Worm (Caenorhabditis elegans): ENCODE results near the gene pax-3.

Gene pax-3

ce11 chrII:10131760-10132159, 14.6 kb upstream of the pax-3 start, which contains the start of gene F27E5.5:
Gene F27E5.5, minus strand, starts transcription at chrII:10131860.
- TF ChIP-seq lir-3 (tag; optimal IDR thresholded peaks at IDR 0.05) (no peak), D1046.2 (GFP tag; IDR thresholded peaks at IDR 0.05) (no peak), vab-7 (GFP tag; IDR thresholded peaks at IDR 0.05) (no peak), unc-130 (GFP tag; optimal IDR thresholded peaks at IDR 0.05) (no peak), Y75B8A.6 (GFP tag; IDR thresholded peaks at IDR 0.05) (no peak), daf-12 (tag; optimal IDR thresholded peaks at IDR 0.05) (no peak)

- TF ChIP-seq lin-39 (tag; optimal IDR thresholded peaks at IDR 0.05) = no peak
- TF ChIP-seq Y5F2A.4 (GFP tag; optimal IDR thresholded peaks at IDR 0.05) = no peak
- TF ChIP-seq aha-1 (tag) = peak; percentile 76
- TF ChIP-seq nhr-76 (tag; optimal IDR thresholded peaks at IDR 0.05) = no peak
- TF ChIP-seq nhr-111 (GFP tag; optimal IDR thresholded peaks at IDR 0.05) = no peak
- peak; percentile 26 for TF ChIP-seq nhr-11 (tag; optimal IDR thresholded peaks at IDR 0.05)
Observed at ce11 chrII:10132818-10133217, 13.6 kb upstream of the pax-3 start.

ce11 chrII:10134285-10134995, 11.9 kb upstream of the pax-3 start, which contains the start of gene F27E5.9:
Gene F27E5.9, plus strand, starts transcription at chrII:10134945.
- TF ChIP-seq nhr-41 (GFP tag; IDR thresholded peaks at IDR 0.05) (peak; percentile 56; the same call in 1 of the 2 replicates), nhr-237 (tag; optimal IDR thresholded peaks at IDR 0.05) (no peak), nhr-77 (tag; optimal IDR thresholded peaks at IDR 0.05) (peak; percentile 52), ZK337.2 (GFP tag; IDR thresholded peaks at IDR 0.05) (no peak), nhr-28 (tag; optimal IDR thresholded peaks at IDR 0.05) (peak; percentile 85), daf-16 (GFP tag; optimal IDR thresholded peaks at IDR 0.05) (no peak), daf-16 (tag; optimal IDR thresholded peaks at IDR 0.05) (peak; percentile 85), ztf-7 (tag; optimal IDR thresholded peaks at IDR 0.05) (peak; percentile 30), pqm-1 (tag; optimal IDR thresholded peaks at IDR 0.05) (peak; percentile 99), daf-8 (GFP tag; IDR thresholded peaks at IDR 0.05) (no peak)

ce11 chrII:10136771-10137170, 9.6 kb upstream of the pax-3 start:
- TF ChIP-seq nhr-10 (tag; optimal IDR thresholded peaks at IDR 0.05) = no peak
- peak; percentile 73 for TF ChIP-seq aha-1 (tag)
- TF ChIP-seq dmd-8 (GFP tag; IDR thresholded peaks at IDR 0.05) = no peak
- TF ChIP-seq nhr-102 (tag; optimal IDR thresholded peaks at IDR 0.05) = no peak
- peak in 1 of 2 experiments; percentile 76 for TF ChIP-seq unc-62 (GFP tag; optimal IDR thresholded peaks at IDR 0.05 in 1 of 2)
- TF ChIP-seq unc-62 (tag; optimal IDR thresholded peaks at IDR 0.05) = no peak

- TF ChIP-seq ceh-82 (tag; optimal IDR thresholded peaks at IDR 0.05) (no peak), ceh-44 (GFP tag; IDR thresholded peaks at IDR 0.05) (no peak), mep-1 (tag; optimal IDR thresholded peaks at IDR 0.05) (no peak)
Observed at ce11 chrII:10137358-10137757, 9.0 kb upstream of the pax-3 start, which contains the start of gene phg-1. Gene phg-1, plus strand, starts transcription at chrII:10137658.

- TF ChIP-seq php-3 (GFP tag; IDR thresholded peaks at IDR 0.05) (0 out of 2 replicates have a peak, but pooled peaks have one; percentile 24), mxl-3 (GFP tag; optimal IDR thresholded peaks at IDR 0.05) (peak; percentile 66), R02D3.7 (tag; optimal IDR thresholded peaks at IDR 0.05) (no peak), dmd-6 (GFP tag; IDR thresholded peaks at IDR 0.05) (peak; percentile 63), nhr-28 (tag; optimal IDR thresholded peaks at IDR 0.05) (peak; percentile 41), hlh-11 (tag; optimal IDR thresholded peaks at IDR 0.05) (peak; percentile 8), pqm-1 (tag; optimal IDR thresholded peaks at IDR 0.05) (peak; percentile 77), aly-2 (tag; optimal IDR thresholded peaks at IDR 0.05) (no peak)
Observed at ce11 chrII:10139177-10139640, 7.2 kb upstream of the pax-3 start, which contains the start of gene asah-2. Gene asah-2, plus strand, starts transcription at chrII:10139590.

Measured in whole organism, L4 larva.